Worm (Caenorhabditis elegans) whole organism, L1 larva: ENCODE measurements around the gene xpf-1.

Source experiments
- ceh-82 ChIP-seq, 3 experiments: fragments of 150-350 bp in 1 of 3; sonication (generic microtip) in 2 of 3; optimal IDR thresholded peaks; 2 replicates each; lab custom pipeline; 2014 to 2017; ENCODE audit warnings: missing biosample characterization in 3 of 3, missing genetic modification characterization in 3 of 3
- ces-1 ChIP-seq: fragments of 150-350 bp; optimal IDR thresholded peaks from 2 replicates; lab custom pipeline; 2014; ENCODE audit warnings: missing biosample characterization, missing genetic modification reagents, missing genetic modification characterization
- lin-15B ChIP-seq: fragments of 150-350 bp; sonication (generic microtip); optimal IDR thresholded peaks from 3 replicates; lab custom pipeline; 2014; ENCODE audit warnings: missing biosample characterization, missing genetic modification characterization
- nhr-11 ChIP-seq: fragments of 150-350 bp; optimal IDR thresholded peaks from 2 replicates; lab custom pipeline; 2014; ENCODE audit warnings: missing biosample characterization, missing genetic modification characterization
- nhr-77 ChIP-seq: fragments of 150-350 bp; optimal IDR thresholded peaks from 2 replicates; lab custom pipeline; 2014; ENCODE audit warnings: missing biosample characterization, missing genetic modification characterization
- nhr-84 ChIP-seq: sonication (generic microtip); optimal IDR thresholded peaks from 2 replicates; lab custom pipeline; 2017; ENCODE audit warnings: missing biosample characterization, missing genetic modification characterization
- rnt-1 ChIP-seq: sonication (generic microtip); optimal IDR thresholded peaks from 2 replicates; lab custom pipeline; 2016; ENCODE audit warnings: mild to moderate bottlenecking, missing genetic modification characterization, moderate library complexity, missing compliant biosample characterization
- snpc-4 ChIP-seq: fragments of 150-350 bp; optimal IDR thresholded peaks from 2 replicates; lab custom pipeline; 2014; ENCODE audit warnings: missing biosample characterization, missing genetic modification characterization
- unc-62 ChIP-seq: fragments of 150-350 bp; optimal IDR thresholded peaks from 2 replicates; lab custom pipeline; 2014; ENCODE audit warnings: missing biosample characterization, missing genetic modification reagents, missing genetic modification characterization
- zag-1 ChIP-seq: fragments of 150-350 bp; optimal IDR thresholded peaks from 2 replicates; lab custom pipeline; 2014; ENCODE audit warnings: missing biosample characterization, missing genetic modification characterization
- ztf-11 ChIP-seq, 2 experiments: sonication (generic microtip); optimal IDR thresholded peaks; 2 replicates each; lab custom pipeline; 2016 to 2017; ENCODE audit warnings: missing genetic modification characterization in 2 of 2, missing biosample characterization in 1 of 2, missing compliant biosample characterization in 1 of 2

DNA sequence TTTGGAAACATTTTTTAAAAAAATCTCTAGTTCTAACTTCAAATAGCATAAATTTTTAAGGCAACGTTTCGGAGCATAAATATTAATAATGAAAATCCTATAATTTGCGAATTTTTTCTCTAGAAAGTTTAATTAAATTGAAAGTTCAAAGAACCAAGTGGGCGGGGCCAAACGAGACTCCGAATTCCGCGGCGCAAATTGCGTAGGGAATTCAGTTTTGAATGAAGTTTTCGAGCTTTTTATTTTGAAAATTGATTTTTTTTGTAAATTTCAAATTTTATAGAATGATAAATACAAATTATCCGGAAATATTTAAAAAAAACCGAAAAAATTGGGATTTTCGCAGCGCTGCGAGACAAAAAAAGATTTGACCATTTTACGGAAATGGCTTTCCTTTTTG is 24.8 kb downstream of the xpf-1 start:
- no peak for TF ChIP-seq rnt-1 (tag; lab: Kevin White, UChicago)
- no peak for TF ChIP-seq nhr-11
- no peak for TF ChIP-seq zag-1 (tag; lab: Kevin White, UChicago)
- TF ChIP-seq nhr-77 (tag; lab: Kevin White, UChicago): no peak
- no peak for TF ChIP-seq nhr-84 (tag; lab: Kevin White, UChicago)
- TF ChIP-seq snpc-4 (tag; lab: Kevin White, UChicago): no peak
- no peak for TF ChIP-seq ces-1
- no peak for TF ChIP-seq ztf-11 (tag; optimal IDR thresholded peaks at IDR 0.05; lab: Kevin White, UChicago)
- TF ChIP-seq lin-15B (tag; lab: Kevin White, UChicago): no peak
- TF ChIP-seq ceh-82 (tag; optimal IDR thresholded peaks at IDR 0.05; lab: Kevin White, UChicago): no peak
- no peak for TF ChIP-seq unc-62
